Worm (Caenorhabditis elegans) whole organism, L2 larva: ENCODE measurements around the gene hst-6.

Experiments
- dmd-4 ChIP-seq: sonication (generic microtip); optimal IDR thresholded peaks from 2 replicates; lab custom pipeline; 2017; ENCODE audit warnings: missing biosample characterization, missing genetic modification characterization
- egl-27 ChIP-seq: sonication (generic microtip); optimal IDR thresholded peaks from 3 replicates; lab custom pipeline; 2017; ENCODE audit warnings: missing biosample characterization, missing genetic modification reagents, missing genetic modification characterization
- lin-39 ChIP-seq: fragments of 150-350 bp; optimal IDR thresholded peaks from 2 replicates; lab custom pipeline; 2014; ENCODE audit warnings: missing biosample characterization, missing genetic modification reagents, missing genetic modification characterization
- nhr-11 ChIP-seq: fragments of 150-350 bp; optimal IDR thresholded peaks from 2 replicates; lab custom pipeline; 2014; ENCODE audit warnings: missing biosample characterization, missing genetic modification characterization
- sma-3 ChIP-seq: sonication (generic microtip); optimal IDR thresholded peaks from 2 replicates; lab custom pipeline; 2016; ENCODE audit warnings: missing genetic modification reagents, missing genetic modification characterization, missing compliant biosample characterization
- snpc-4 ChIP-seq: fragments of 150-350 bp; optimal IDR thresholded peaks from 2 replicates; lab custom pipeline; 2014; ENCODE audit warnings: missing biosample characterization, missing genetic modification characterization
- unc-39 ChIP-seq: fragments of 150-350 bp; optimal IDR thresholded peaks from 2 replicates; lab custom pipeline; 2014; ENCODE audit warnings: missing biosample characterization, missing genetic modification characterization

ce11 chrX:5255320-5255719 lies 20.0 kb upstream of the hst-6 start:
- TF ChIP-seq nhr-11 (no peak), unc-39 (tag; lab: Kevin White, UChicago) (no peak), sma-3 (GFP tag; lab: Kevin White, UChicago) (no peak), egl-27 (tag; lab: Kevin White, UChicago) (no peak), lin-39 (tag; lab: Kevin White, UChicago) (no peak), snpc-4 (tag; lab: Kevin White, UChicago) (no peak), dmd-4 (no peak)
